Fruit fly (Drosophila melanogaster): Measurements from ENCODE around the gene CG34174.

CG34174 gene

DNA sequence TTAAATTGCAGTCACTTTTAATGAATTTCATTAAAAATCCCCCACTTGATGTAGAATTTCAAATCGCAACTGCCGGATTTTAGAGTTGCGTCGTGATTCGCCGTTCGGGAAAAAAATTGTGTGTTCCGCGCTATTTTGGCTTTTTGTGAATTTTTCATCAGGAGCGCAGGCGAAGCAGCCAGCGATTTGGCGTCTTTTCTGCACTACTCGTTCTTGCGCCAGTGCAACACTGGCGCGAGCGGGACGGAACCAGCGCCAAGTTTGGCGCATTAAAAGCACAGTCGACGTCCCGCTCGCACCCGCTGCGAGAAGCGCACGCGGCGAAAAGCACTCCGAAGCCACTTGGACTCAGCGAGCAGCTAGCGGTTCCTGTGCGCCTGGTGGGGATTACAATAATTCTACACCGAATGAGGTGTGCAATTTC, 20.7 kb upstream of the CG34174 start (continued):
- TF ChIP-seq lilli (GFP tag; optimal IDR thresholded peaks at IDR 0.05) (peak; percentile 26), CG7786 (GFP tag; optimal IDR thresholded peaks at IDR 0.05) (no peak), nmo (GFP tag; optimal IDR thresholded peaks at IDR 0.05) (peak; percentile 51), Bteb2 (GFP tag; optimal IDR thresholded peaks at IDR 0.05) (no peak), insv (GFP tag; optimal IDR thresholded peaks at IDR 0.05) (no peak), Blimp-1 (GFP tag; optimal IDR thresholded peaks at IDR 0.05) (no peak), CG9727 (GFP tag; optimal IDR thresholded peaks at IDR 0.05) (peak; percentile 16), caup (GFP tag; optimal IDR thresholded peaks at IDR 0.05; ENCODE audit: severe bottlenecking) (peak; percentile 53), CG12236 (GFP tag; optimal IDR thresholded peaks at IDR 0.05) (no peak), ems (GFP tag; optimal IDR thresholded peaks at IDR 0.05) (peak; percentile 37), Mad (GFP tag; optimal IDR thresholded peaks at IDR 0.05) (peak; percentile 30), Deaf1 (tag; optimal IDR thresholded peaks at IDR 0.05) (peak; percentile 83), Sox100B (GFP tag; optimal IDR thresholded peaks at IDR 0.05) (no peak), Lpt (GFP tag; optimal IDR thresholded peaks at IDR 0.05) (no peak), CG10654 (GFP tag; optimal IDR thresholded peaks at IDR 0.05) (no peak), dysf (GFP tag; IDR thresholded peaks at IDR 0.05) (no peak), z (GFP tag; IDR thresholded peaks at IDR 0.05) (no peak), dm (GFP tag; optimal IDR thresholded peaks at IDR 0.05) (peak; percentile 83), CG18262 (tag; optimal IDR thresholded peaks at IDR 0.05) (peak; percentile 26), CG13424 (tag; optimal IDR thresholded peaks at IDR 0.05) (peak; percentile 5), CG2875 (GFP tag; optimal IDR thresholded peaks at IDR 0.05) (peak; percentile 40), CG17385 (GFP tag; optimal IDR thresholded peaks at IDR 0.05) (peak; percentile 62), gcm (GFP tag; optimal IDR thresholded peaks at IDR 0.05) (peak; percentile 62), pb (GFP tag; optimal IDR thresholded peaks at IDR 0.05) (peak; percentile 80), CG13894 (tag; optimal IDR thresholded peaks at IDR 0.05) (peak; percentile 92), pfk (GFP tag; optimal IDR thresholded peaks at IDR 0.05) (peak; percentile 40), CG31388 (GFP tag; optimal IDR thresholded peaks at IDR 0.05) (peak; percentile 17), ewg (GFP tag; optimal IDR thresholded peaks at IDR 0.05) (peak; percentile 81), trem (tag; optimal IDR thresholded peaks at IDR 0.05) (peak; percentile 31), tx (GFP tag; optimal IDR thresholded peaks at IDR 0.05) (no peak), disco-r (GFP tag; optimal IDR thresholded peaks at IDR 0.05) (peak; percentile 15), CG7928 (GFP tag; optimal IDR thresholded peaks at IDR 0.05) (peak; percentile 37), oc (tag; optimal IDR thresholded peaks at IDR 0.05) (peak; percentile 76), btn (GFP tag; optimal IDR thresholded peaks at IDR 0.05) (no peak), CG8290 (GFP tag; optimal IDR thresholded peaks at IDR 0.05) (peak; percentile 21), CG8290 (tag; optimal IDR thresholded peaks at IDR 0.05) (peak; percentile 42 to 80), her (GFP tag; optimal IDR thresholded peaks at IDR 0.05) (peak; percentile 99), CG18619 (GFP tag; optimal IDR thresholded peaks at IDR 0.05) (peak; percentile 9), CG17359 (tag; optimal IDR thresholded peaks at IDR 0.05) (peak; percentile 14), grau (tag; optimal IDR thresholded peaks at IDR 0.05) (peak; percentile 47), CG12219 (GFP tag; optimal IDR thresholded peaks at IDR 0.05) (peak; percentile 25), CG17568 (GFP tag; optimal IDR thresholded peaks at IDR 0.05) (peak; percentile 17), twi (tag; optimal IDR thresholded peaks at IDR 0.05) (peak; percentile 26), salm (tag; optimal IDR thresholded peaks at IDR 0.05) (peak; percentile 38), CHES-1-like (GFP tag; optimal IDR thresholded peaks at IDR 0.05) (peak; percentile 3), esg (GFP tag; conservative IDR thresholded peaks at IDR 0.05) (no peak), CG12942 (GFP tag; optimal IDR thresholded peaks at IDR 0.05) (no peak), bigmax (GFP tag; optimal IDR thresholded peaks at IDR 0.05) (peak; percentile 18), sens (GFP tag) (peak; percentile 95), lola (GFP tag; optimal IDR thresholded peaks at IDR 0.05) (no peak), CG12744 (GFP tag; optimal IDR thresholded peaks at IDR 0.05) (peak; percentile 46)

All from whole organism, embryonic.